Fruit fly (Drosophila melanogaster) whole organism, embryonic: ENCODE results near the gene Elal.

ENCODE experiments used
- Antp ChIP-seq: fragments of 200-800 bp; sonication (Bioruptor generic); optimal IDR thresholded peaks from 3 replicates; lab custom pipeline; 2016; ENCODE audit warnings: missing biosample characterization, missing genetic modification characterization
- Atf6 ChIP-seq: fragments of 200-800 bp; sonication (Bioruptor generic); IDR thresholded peaks from 2 replicates; pipeline ENCODE4 v1.3.6; 2022; ENCODE audit warnings: missing biosample characterization, missing genetic modification characterization
- BtbVII ChIP-seq: fragments of 200-800 bp; sonication (Bioruptor generic); optimal IDR thresholded peaks from 3 replicates; lab custom pipeline; 2017; ENCODE audit warnings: missing biosample characterization, mild to moderate bottlenecking, missing genetic modification characterization
- Bteb2 ChIP-seq: fragments of 200-800 bp; sonication (Bioruptor generic); optimal IDR thresholded peaks from 2 replicates; lab custom pipeline; 2016; ENCODE audit warnings: missing biosample characterization, missing genetic modification characterization
- C15 ChIP-seq: fragments of 200-800 bp; sonication (Bioruptor generic); IDR thresholded peaks from 3 replicates; pipeline ENCODE4 v1.3.6; 2022; ENCODE audit warnings: missing biosample characterization, missing genetic modification characterization
- CG10321 ChIP-seq: fragments of 200-800 bp; sonication (Bioruptor generic); IDR thresholded peaks from 2 replicates; pipeline ENCODE4 v1.3.6; 2022; ENCODE audit warnings: missing biosample characterization, missing genetic modification characterization
- CG11085 ChIP-seq: fragments of 200-800 bp; sonication (Bioruptor generic); IDR thresholded peaks from 2 replicates; pipeline ENCODE4 v1.3.6; 2022; ENCODE audit warnings: missing biosample characterization, missing genetic modification characterization
- CG11723 ChIP-seq: fragments of 200-800 bp; sonication (Bioruptor generic); optimal IDR thresholded peaks from 2 replicates; lab custom pipeline; 2017; ENCODE audit warnings: missing biosample characterization, mild to moderate bottlenecking, missing genetic modification characterization
- CG15073 ChIP-seq: fragments of 200-800 bp; sonication (Bioruptor generic); optimal IDR thresholded peaks from 2 replicates; lab custom pipeline; 2016; ENCODE audit warnings: missing biosample characterization, missing genetic modification characterization
- CG17568 ChIP-seq: fragments of 200-800 bp; sonication (Bioruptor generic); optimal IDR thresholded peaks from 2 replicates; lab custom pipeline; 2018; ENCODE audit warnings: missing biosample characterization, mild to moderate bottlenecking, missing genetic modification characterization, moderate library complexity
- CG17612 ChIP-seq: fragments of 200-800 bp; sonication (Bioruptor generic); IDR thresholded peaks from 2 replicates; pipeline ENCODE4 v1.3.6; 2022; ENCODE audit warnings: missing biosample characterization, missing genetic modification characterization
- CG1832 ChIP-seq: fragments of 200-800 bp; sonication (Bioruptor generic); optimal IDR thresholded peaks from 2 replicates; lab custom pipeline; 2017; ENCODE audit warnings: missing biosample characterization, mild to moderate bottlenecking, missing genetic modification characterization, inconsistent platforms
- CG18619 ChIP-seq: fragments of 200-800 bp; sonication (Bioruptor generic); optimal IDR thresholded peaks from 3 replicates; lab custom pipeline; 2017; ENCODE audit warnings: missing biosample characterization, mild to moderate bottlenecking, missing genetic modification characterization
- CG30020 ChIP-seq: fragments of 200-800 bp; optimal IDR thresholded peaks from 2 replicates; lab custom pipeline; 2019; ENCODE audit warnings: missing biosample characterization, mild to moderate bottlenecking, missing genetic modification characterization, moderate library complexity
- CG3847 ChIP-seq: fragments of 200-800 bp; sonication (Bioruptor generic); IDR thresholded peaks from 2 replicates; pipeline ENCODE4 v1.3.6; 2022; ENCODE audit warnings: missing biosample characterization, missing genetic modification characterization
- CG6272 ChIP-seq: fragments of 200-800 bp; sonication (Bioruptor generic); IDR thresholded peaks from 2 replicates; pipeline ENCODE4 v1.3.6; 2022; ENCODE audit warnings: missing biosample characterization, missing genetic modification characterization
- CG6654 ChIP-seq: fragments of 200-800 bp; sonication (Bioruptor generic); optimal IDR thresholded peaks from 2 replicates; lab custom pipeline; 2017; ENCODE audit warnings: missing biosample characterization, mild to moderate bottlenecking, missing genetic modification characterization
- CG6765 ChIP-seq: fragments of 200-800 bp; sonication (Bioruptor generic); optimal IDR thresholded peaks from 3 replicates; lab custom pipeline; 2017; ENCODE audit warnings: missing biosample characterization, mild to moderate bottlenecking, missing genetic modification characterization
- Camta ChIP-seq: fragments of 200-800 bp; sonication (Bioruptor generic); optimal IDR thresholded peaks from 2 replicates; lab custom pipeline; 2016; ENCODE audit warnings: missing biosample characterization, missing genetic modification characterization
- Dp ChIP-seq: fragments of 200-800 bp; sonication (Bioruptor generic); optimal IDR thresholded peaks from 2 replicates; lab custom pipeline; 2018; ENCODE audit warnings: missing biosample characterization, mild to moderate bottlenecking, missing genetic modification characterization, moderate library complexity
- Eip74EF ChIP-seq, 2 experiments: fragments of 200-800 bp in 1 of 2; fragments of >200 bp in 1 of 2; sonication (Bioruptor generic) in 1 of 2; optimal IDR thresholded peaks; 2 replicates each; lab custom pipeline; 2017 to 2019; ENCODE audit warnings: missing biosample characterization in 2 of 2, missing genetic modification characterization in 2 of 2, mild to moderate bottlenecking in 1 of 2, moderate library complexity in 1 of 2
- Ets65A ChIP-seq: fragments of 200-800 bp; sonication (Bioruptor generic); peaks from one replicate; lab custom pipeline; 2016; ENCODE audit warnings: missing biosample characterization, missing genetic modification characterization
- Fer2 ChIP-seq: fragments of 200-800 bp; sonication (Bioruptor generic); optimal IDR thresholded peaks from 2 replicates; lab custom pipeline; 2018; ENCODE audit warnings: missing biosample characterization, mild to moderate bottlenecking, missing genetic modification characterization, moderate library complexity
- HLH3B ChIP-seq: fragments of 200-800 bp; sonication (Bioruptor generic); IDR thresholded peaks from 2 replicates; pipeline ENCODE4 v1.3.6; 2022; ENCODE audit warnings: missing biosample characterization, missing genetic modification characterization
- HmgZ ChIP-seq: fragments of 200-800 bp; sonication (Bioruptor generic); optimal IDR thresholded peaks from 2 replicates; lab custom pipeline; 2018; ENCODE audit warnings: missing biosample characterization, mild to moderate bottlenecking, missing genetic modification characterization
- Hr78 ChIP-seq, 2 experiments: fragments of 200-800 bp in 1 of 2; fragments of >200 bp in 1 of 2; sonication (Bioruptor generic) in 1 of 2; optimal IDR thresholded peaks; 2 replicates each; lab custom pipeline; 2017 to 2019; ENCODE audit warnings: missing biosample characterization in 2 of 2, missing genetic modification characterization in 2 of 2, mild to moderate bottlenecking in 1 of 2, moderate library complexity in 1 of 2
- Nf-YA ChIP-seq: fragments of 200-800 bp; sonication (Bioruptor generic); IDR thresholded peaks from 2 replicates; pipeline ENCODE4 v1.3.6; 2022; ENCODE audit warnings: missing biosample characterization, missing genetic modification characterization
- PHDP ChIP-seq: fragments of 200-800 bp; sonication (Bioruptor generic); optimal IDR thresholded peaks from 3 replicates; lab custom pipeline; 2018; ENCODE audit warnings: missing biosample characterization, mild to moderate bottlenecking, missing genetic modification characterization, moderate library complexity
- Spps ChIP-seq: fragments of 200-800 bp; sonication (Bioruptor generic); optimal IDR thresholded peaks from 2 replicates; lab custom pipeline; 2018; ENCODE audit warnings: missing biosample characterization, mild to moderate bottlenecking, missing genetic modification characterization
- ab ChIP-seq: fragments of 200-800 bp; sonication (Bioruptor generic); optimal IDR thresholded peaks from 2 replicates; lab custom pipeline; 2016; ENCODE audit warnings: missing biosample characterization, missing genetic modification characterization
- aop ChIP-seq: fragments of 200-800 bp; sonication (Bioruptor generic); IDR thresholded peaks from 2 replicates; pipeline ENCODE4 v1.3.6; 2022; ENCODE audit warnings: missing biosample characterization, missing genetic modification characterization
- bbx ChIP-seq: fragments of 200-800 bp; sonication (Bioruptor generic); IDR thresholded peaks from 2 replicates; pipeline ENCODE4 v1.3.6; 2022; ENCODE audit warnings: missing biosample characterization, missing genetic modification characterization; ENCODE audit not compliant: partially characterized antibody
- cas ChIP-seq: fragments of 200-800 bp; sonication (Bioruptor generic); IDR thresholded peaks from 2 replicates; pipeline ENCODE4 v1.3.6; 2022; ENCODE audit warnings: missing biosample characterization, missing genetic modification characterization
- croc ChIP-seq: fragments of 200-800 bp; sonication (Bioruptor generic); conservative IDR thresholded peaks from 3 replicates; pipeline ENCODE4 v1.3.6; 2022; ENCODE audit warnings: missing biosample characterization, missing genetic modification characterization
- ems ChIP-seq: fragments of 200-800 bp; sonication (Bioruptor generic); optimal IDR thresholded peaks from 3 replicates; lab custom pipeline; 2016; ENCODE audit warnings: missing biosample characterization, missing genetic modification characterization
- eyg ChIP-seq: fragments of 200-800 bp; sonication (Bioruptor generic); optimal IDR thresholded peaks from 3 replicates; lab custom pipeline; 2016; ENCODE audit warnings: missing biosample characterization, missing genetic modification characterization
- gcm2 ChIP-seq: fragments of 200-800 bp; sonication (Bioruptor generic); optimal IDR thresholded peaks from 2 replicates; lab custom pipeline; 2016; ENCODE audit warnings: missing biosample characterization, missing genetic modification characterization
- gsb-n ChIP-seq: fragments of 200-800 bp; sonication (Bioruptor generic); optimal IDR thresholded peaks from 3 replicates; lab custom pipeline; 2018; ENCODE audit warnings: missing biosample characterization, mild to moderate bottlenecking, missing genetic modification characterization
- hth ChIP-seq: fragments of >200 bp; optimal IDR thresholded peaks from 2 replicates; lab custom pipeline; 2017; ENCODE audit warnings: inconsistent platforms
- jing ChIP-seq: fragments of 200-800 bp; sonication (Bioruptor generic); optimal IDR thresholded peaks from 2 replicates; lab custom pipeline; 2018; ENCODE audit warnings: missing biosample characterization, mild to moderate bottlenecking, missing genetic modification characterization
- nerfin-2 ChIP-seq: fragments of 200-800 bp; sonication (Bioruptor generic); IDR thresholded peaks from 2 replicates; pipeline ENCODE4 v1.3.6; 2022; ENCODE audit warnings: missing biosample characterization, missing genetic modification characterization; ENCODE audit not compliant: partially characterized antibody
- odd ChIP-seq: fragments of 200-800 bp; sonication (Bioruptor generic); optimal IDR thresholded peaks from 2 replicates; lab custom pipeline; 2017; ENCODE audit warnings: missing biosample characterization, mild to moderate bottlenecking, missing genetic modification characterization
- p53 ChIP-seq: fragments of 200-800 bp; sonication (Bioruptor generic); optimal IDR thresholded peaks from 2 replicates; lab custom pipeline; 2016; ENCODE audit warnings: missing biosample characterization, missing genetic modification characterization
- pfk ChIP-seq: fragments of 200-800 bp; sonication (Bioruptor generic); optimal IDR thresholded peaks from 2 replicates; lab custom pipeline; 2018; ENCODE audit warnings: missing biosample characterization, mild to moderate bottlenecking, missing genetic modification characterization, moderate library complexity
- prd ChIP-seq, 3 experiments: fragments of >200 bp in 2 of 3; fragments of 200-800 bp in 1 of 3; sonication (Bioruptor generic) in 1 of 3; optimal IDR thresholded peaks in 2 of 3; IDR thresholded peaks in 1 of 3; 2 replicates in 2 of 3; 3 replicates in 1 of 3; pipeline versions ENCODE4 v1.3.6 to Lab custom; 2017 to 2022; ENCODE audit warnings: missing biosample characterization in 1 of 3, missing genetic modification characterization in 1 of 3
- scrt ChIP-seq: fragments of 200-800 bp; sonication (Bioruptor generic); optimal IDR thresholded peaks from 2 replicates; lab custom pipeline; 2018; ENCODE audit warnings: missing biosample characterization, mild to moderate bottlenecking, missing genetic modification characterization, moderate library complexity
- tio ChIP-seq: fragments of 200-800 bp; sonication (Bioruptor generic); optimal IDR thresholded peaks from 2 replicates; lab custom pipeline; 2017; ENCODE audit warnings: missing biosample characterization, missing genetic modification characterization, inconsistent platforms
- zen2 ChIP-seq: fragments of 200-800 bp; sonication (Bioruptor generic); IDR thresholded peaks from 3 replicates; pipeline ENCODE4 v1.3.6; 2022; ENCODE audit warnings: missing biosample characterization, missing genetic modification characterization; ENCODE audit not compliant: partially characterized antibody
- zfh2 ChIP-seq: fragments of 200-800 bp; sonication (Bioruptor generic); optimal IDR thresholded peaks from 2 replicates; lab custom pipeline; 2016; ENCODE audit warnings: missing biosample characterization, missing genetic modification characterization

Elal gene

dm6 chr3R:24893320-24893955, 28.3 kb downstream of the Elal start (continued):
- TF ChIP-seq CG6765 (GFP tag; lab: Kevin White, UChicago) (peak; percentile 40), hth (lab: Kevin White, UChicago) (no peak), Atf6 (peak; percentile 62; the same call in 1 of the 2 replicates), eyg (no peak), p53 (no peak), tio (GFP tag; lab: Kevin White, UChicago) (no peak), Dp (GFP tag; lab: Kevin White, UChicago) (no peak), odd (peak; percentile 60), CG15073 (GFP tag; lab: Kevin White, UChicago) (no peak), CG1832 (GFP tag; lab: Kevin White, UChicago) (no peak), CG6654 (GFP tag; lab: Kevin White, UChicago) (peak; percentile 27), Fer2 (tag; lab: Kevin White, UChicago) (peak; percentile 37), Bteb2 (GFP tag; lab: Kevin White, UChicago) (no peak), HLH3B (GFP tag; lab: Robert Waterston, UW) (peak; percentile 71), ab (GFP tag; lab: Kevin White, UChicago) (no peak), scrt (GFP tag; lab: Kevin White, UChicago) (peak; percentile 64), gcm2 (GFP tag; lab: Kevin White, UChicago) (no peak), PHDP (no peak), C15 (GFP tag; lab: Robert Waterston, UW) (no peak), ems (GFP tag; lab: Kevin White, UChicago) (no peak), CG11723 (GFP tag; lab: Kevin White, UChicago) (peak; percentile 34), CG6272 (no peak), CG10321 (GFP tag; lab: Robert Waterston, UW) (peak; percentile 16; the same call in 1 of the 2 replicates), croc (GFP tag; lab: Robert Waterston, UW) (peak; percentile 74), Nf-YA (GFP tag; lab: Robert Waterston, UW) (peak; percentile 57; the same call in 1 of the 2 replicates), cas (GFP tag; lab: Robert Waterston, UW) (no peak), BtbVII (GFP tag; lab: Kevin White, UChicago) (peak; percentile 70), CG11085 (GFP tag; lab: Robert Waterston, UW) (0 out of 2 replicates have a peak, but pooled peaks have one; percentile 13), bbx (GFP tag; lab: Robert Waterston, UW) (no peak), CG17568 (GFP tag; lab: Kevin White, UChicago) (no peak), prd (optimal IDR thresholded peaks at IDR 0.05; lab: Kevin White, UChicago) (no peak), prd (GFP tag; IDR thresholded peaks at IDR 0.05; lab: Robert Waterston, UW) (peak; percentile 85), pfk (GFP tag; lab: Kevin White, UChicago) (no peak), CG18619 (peak; percentile 67), CG17612 (GFP tag; lab: Robert Waterston, UW) (no peak), Camta (GFP tag; lab: Kevin White, UChicago) (no peak), Spps (tag; lab: Kevin White, UChicago) (peak; percentile 75), jing (GFP tag; lab: Kevin White, UChicago) (no peak), CG3847 (GFP tag; lab: Robert Waterston, UW) (peak; percentile 47; the same call in 1 of the 2 replicates), nerfin-2 (GFP tag; lab: Robert Waterston, UW) (no peak), zen2 (GFP tag; lab: Robert Waterston, UW) (no peak), Antp (GFP tag; lab: Kevin White, UChicago) (no peak), gsb-n (tag; lab: Kevin White, UChicago) (peak; percentile 86), Ets65A (GFP tag; lab: Kevin White, UChicago) (peak; percentile 36), zfh2 (GFP tag; lab: Kevin White, UChicago) (no peak), Hr78 (GFP tag; optimal IDR thresholded peaks at IDR 0.05; lab: Kevin White, UChicago) (peak in 1 of 2 experiments; percentile 78), aop (GFP tag; lab: Robert Waterston, UW) (no peak), HmgZ (tag; lab: Kevin White, UChicago) (peak; percentile 11), Eip74EF (GFP tag; optimal IDR thresholded peaks at IDR 0.05; lab: Kevin White, UChicago) (peak in 1 of 2 experiments; percentile 86), CG30020 (tag; lab: Kevin White, UChicago) (peak; percentile 73)
